Fruit fly (Drosophila melanogaster): ENCODE measurements around the gene CG33644.

The CG33644 gene

DNA sequence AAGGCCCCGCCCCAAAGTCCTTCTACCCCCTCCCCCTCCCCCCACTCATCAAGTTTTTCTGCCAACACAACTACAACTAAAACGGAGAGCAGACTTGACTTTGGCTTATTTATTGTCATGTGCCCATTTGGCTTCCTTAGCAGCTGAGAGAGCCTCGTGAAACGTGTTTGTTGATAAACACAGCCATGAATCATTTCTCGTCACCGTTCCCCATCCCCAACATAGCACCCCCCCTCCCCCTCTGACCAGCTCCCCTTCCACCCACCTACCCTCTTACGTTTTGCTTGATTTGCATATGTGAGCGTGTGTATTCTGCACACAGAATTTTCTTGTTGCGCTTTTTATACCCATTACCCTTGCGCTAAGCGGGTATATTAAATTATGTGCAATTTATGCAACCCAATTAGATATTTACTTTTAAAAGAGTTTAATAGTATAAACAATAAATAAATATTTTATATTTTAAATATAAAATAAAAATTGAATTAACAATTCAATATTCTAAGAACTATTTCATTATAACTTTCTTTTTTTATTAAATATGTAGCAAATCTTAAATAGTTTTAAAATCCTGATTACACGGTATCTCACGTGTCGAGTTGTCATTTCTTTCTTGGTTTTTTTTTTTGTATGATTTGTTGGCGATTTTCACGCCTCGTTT is 40.0 kb downstream of the CG33644 start (continued):
- TF ChIP-seq gem (tag; optimal IDR thresholded peaks at IDR 0.05) (peak; percentile 54), CG33213 (GFP tag; optimal IDR thresholded peaks at IDR 0.05) (no peak), CG8359 (GFP tag; optimal IDR thresholded peaks at IDR 0.05; ENCODE audit: borderline replicate concordance) (no peak), chm (GFP tag; IDR thresholded peaks at IDR 0.05) (no peak), Fer3 (tag; optimal IDR thresholded peaks at IDR 0.05) (peak; percentile 5), D (optimal IDR thresholded peaks at IDR 0.05) (no peak), D (GFP tag; optimal IDR thresholded peaks at IDR 0.05) (no peak), Sox102F (GFP tag; optimal IDR thresholded peaks at IDR 0.05) (peak; percentile 29), H15 (GFP tag; IDR thresholded peaks at IDR 0.05) (no peak), usp (GFP tag; optimal IDR thresholded peaks at IDR 0.05) (no peak), TFAM (GFP tag; optimal IDR thresholded peaks at IDR 0.05) (no peak), Bgb (GFP tag; IDR thresholded peaks at IDR 0.05; ENCODE audit: partially characterized antibody) (no peak), ac (GFP tag; optimal IDR thresholded peaks at IDR 0.05) (no peak), CG12071 (GFP tag; optimal IDR thresholded peaks at IDR 0.05) (no peak), CG11085 (GFP tag; IDR thresholded peaks at IDR 0.05) (no peak), CG10321 (GFP tag; IDR thresholded peaks at IDR 0.05) (peak; percentile 35; the same call in 1 of the 2 replicates), CG17829 (tag; optimal IDR thresholded peaks at IDR 0.05) (no peak), Hr78 (GFP tag; optimal IDR thresholded peaks at IDR 0.05) (no peak), HmgD (GFP tag; optimal IDR thresholded peaks at IDR 0.05) (no peak), CG12769 (tag; optimal IDR thresholded peaks at IDR 0.05) (no peak), chif (GFP tag; optimal IDR thresholded peaks at IDR 0.05) (no peak), Optix (GFP tag; IDR thresholded peaks at IDR 0.05) (no peak), CG9727 (GFP tag; optimal IDR thresholded peaks at IDR 0.05) (peak; percentile 38), NK7.1 (GFP tag; optimal IDR thresholded peaks at IDR 0.05) (no peak), az2 (GFP tag; optimal IDR thresholded peaks at IDR 0.05) (peak; percentile 9), fd64A (GFP tag; optimal IDR thresholded peaks at IDR 0.05) (no peak), CG13624 (GFP tag; optimal IDR thresholded peaks at IDR 0.05) (no peak), row (GFP tag; IDR thresholded peaks at IDR 0.05) (peak; percentile 60; the same call in 2 of the 3 replicates), CG2712 (tag; optimal IDR thresholded peaks at IDR 0.05) (peak; percentile 50), Sin3A (optimal IDR thresholded peaks at IDR 0.05) (no peak), CG12391 (tag; optimal IDR thresholded peaks at IDR 0.05) (peak; percentile 26), CG10959 (GFP tag; IDR thresholded peaks at IDR 0.05) (no peak), fu2 (GFP tag; optimal IDR thresholded peaks at IDR 0.05) (no peak), CG18619 (GFP tag; optimal IDR thresholded peaks at IDR 0.05) (peak; percentile 12), tap (tag; optimal IDR thresholded peaks at IDR 0.05) (peak; percentile 30), knrl (GFP tag; IDR thresholded peaks at IDR 0.05; ENCODE audit: partially characterized antibody) (no peak), ab (GFP tag; optimal IDR thresholded peaks at IDR 0.05) (no peak), Meics (GFP tag; optimal IDR thresholded peaks at IDR 0.05) (peak; percentile 53), Hr51 (GFP tag; optimal IDR thresholded peaks at IDR 0.05) (peak in 1 of 2 experiments; percentile 47), lab (GFP tag; optimal IDR thresholded peaks at IDR 0.05) (peak; percentile 4), CG34422 (GFP tag; IDR thresholded peaks at IDR 0.05) (no peak), h (optimal IDR thresholded peaks at IDR 0.05) (no peak), CG16779 (GFP tag; IDR thresholded peaks at IDR 0.05) (no peak), CG8765 (GFP tag; IDR thresholded peaks at IDR 0.05) (no peak), CG6791 (GFP tag; IDR thresholded peaks at IDR 0.05; ENCODE audit: partially characterized antibody) (no peak), nmo (GFP tag; optimal IDR thresholded peaks at IDR 0.05) (peak; percentile 34), ftz-f1 (GFP tag; optimal IDR thresholded peaks at IDR 0.05) (no peak), CG1529 (GFP tag; optimal IDR thresholded peaks at IDR 0.05) (no peak), CG32532 (GFP tag; IDR thresholded peaks at IDR 0.05) (no peak), CG33557 (GFP tag; optimal IDR thresholded peaks at IDR 0.05) (no peak), CG4424 (GFP tag; optimal IDR thresholded peaks at IDR 0.05) (peak; percentile 5)

All from whole organism, embryonic.